Fruit fly (Drosophila melanogaster) whole organism, adult: ENCODE measurements around the gene RluA-1.

Source experiments
- CG11617 ChIP-seq: fragments of 200-800 bp; sonication (Bioruptor generic); optimal IDR thresholded peaks from 2 replicates; lab custom pipeline; 2017; ENCODE audit warnings: mild to moderate bottlenecking, missing biosample characterization, missing genetic modification reagents, missing genetic modification characterization
- CG14711 ChIP-seq: fragments of 200-800 bp; sonication (Bioruptor generic); optimal IDR thresholded peaks from 2 replicates; lab custom pipeline; 2018; ENCODE audit warnings: missing biosample characterization, mild to moderate bottlenecking, missing genetic modification characterization, moderate library complexity
- CG1620 ChIP-seq: fragments of 200-800 bp; sonication (Bioruptor generic); optimal IDR thresholded peaks from 2 replicates; lab custom pipeline; 2016; ENCODE audit warnings: missing biosample characterization, missing genetic modification characterization
- CG33017 ChIP-seq: fragments of 200-800 bp; sonication (Bioruptor generic); optimal IDR thresholded peaks from 2 replicates; lab custom pipeline; 2018; ENCODE audit warnings: missing biosample characterization, mild to moderate bottlenecking, missing genetic modification characterization, moderate library complexity
- CG7045 ChIP-seq: fragments of 200-800 bp; sonication (Bioruptor generic); optimal IDR thresholded peaks from 2 replicates; lab custom pipeline; 2017; ENCODE audit warnings: missing biosample characterization, mild to moderate bottlenecking, missing genetic modification characterization
- Clk ChIP-seq: fragments of 200-800 bp; sonication (Bioruptor generic); optimal IDR thresholded peaks from 2 replicates; lab custom pipeline; 2017; ENCODE audit warnings: missing biosample characterization, missing genetic modification characterization
- Mnt ChIP-seq: fragments of 200-800 bp; sonication (Bioruptor generic); optimal IDR thresholded peaks from 2 replicates; lab custom pipeline; 2016; ENCODE audit warnings: missing biosample characterization, mild to moderate bottlenecking, missing genetic modification characterization
- bab1 ChIP-seq: fragments of 200-800 bp; sonication (Bioruptor generic); optimal IDR thresholded peaks from 3 replicates; lab custom pipeline; 2019; ENCODE audit warnings: missing biosample characterization, mild to moderate bottlenecking, missing genetic modification characterization, moderate library complexity
- cnc ChIP-seq, 2 experiments: fragments of >200 bp; optimal IDR thresholded peaks; 2 replicates each; lab custom pipeline; 2017
- kay ChIP-seq: fragments of 200-800 bp; sonication (Bioruptor generic); peaks from one replicate; lab custom pipeline; 2016; ENCODE audit warnings: missing biosample characterization, missing genetic modification characterization, borderline replicate concordance
- pad ChIP-seq: fragments of 200-800 bp; sonication (Bioruptor generic); optimal IDR thresholded peaks from 3 replicates; lab custom pipeline; 2017; ENCODE audit warnings: missing biosample characterization, missing genetic modification characterization, mild to moderate bottlenecking, moderate library complexity, missing genetic modification reagents
- tj ChIP-seq: fragments of 200-800 bp; sonication (Bioruptor generic); optimal IDR thresholded peaks from 3 replicates; lab custom pipeline; 2017; ENCODE audit warnings: missing biosample characterization, mild to moderate bottlenecking, missing genetic modification characterization, moderate library complexity
- toe ChIP-seq: fragments of 200-800 bp; sonication (Bioruptor generic); optimal IDR thresholded peaks from 2 replicates; lab custom pipeline; 2016; ENCODE audit warnings: missing biosample characterization, missing genetic modification characterization

dm6 chr2L:10439174-10439573, 35.0 kb downstream of the RluA-1 start, which contains the start of gene Nse4:
- TF ChIP-seq cnc (optimal IDR thresholded peaks at IDR 0.05; lab: Kevin White, UChicago) (no peak), Clk (GFP tag; lab: Kevin White, UChicago) (no peak), bab1 (GFP tag; lab: Kevin White, UChicago) (no peak), Mnt (GFP tag; lab: Kevin White, UChicago) (no peak), kay (GFP tag; lab: Kevin White, UChicago) (no peak), CG1620 (GFP tag; lab: Kevin White, UChicago) (no peak), CG14711 (no peak), CG11617 (GFP tag; lab: Kevin White, UChicago) (no peak), CG7045 (GFP tag; lab: Kevin White, UChicago) (no peak), CG33017 (tag; lab: Kevin White, UChicago) (no peak), toe (no peak), pad (GFP tag; lab: Kevin White, UChicago) (no peak), tj (GFP tag; lab: Kevin White, UChicago) (no peak)
